Worm (Caenorhabditis elegans): ENCODE results near the gene sre-43.

sre-43 gene

ce11 chrII:13956529-13956928, 12.3 kb downstream of the sre-43 start:
- no peak for TF ChIP-seq fax-1 (tag; optimal IDR thresholded peaks at IDR 0.05)
- peak; percentile 23 for TF ChIP-seq pqm-1 (tag; optimal IDR thresholded peaks at IDR 0.05)
- TF ChIP-seq elt-2 (tag; optimal IDR thresholded peaks at IDR 0.05), result peak; percentile 79

ce11 chrII:13954979-13955378, 13.9 kb downstream of the sre-43 start:
- TF ChIP-seq sox-4 (tag; optimal IDR thresholded peaks at IDR 0.05), result no peak
- TF ChIP-seq fkh-6 (tag; optimal IDR thresholded peaks at IDR 0.05), result no peak
- TF ChIP-seq nhr-11 (tag; optimal IDR thresholded peaks at IDR 0.05), result no peak
- no peak for TF ChIP-seq elt-4 (tag; optimal IDR thresholded peaks at IDR 0.05)
- no peak for TF ChIP-seq ceh-18 (tag; optimal IDR thresholded peaks at IDR 0.05)
- TF ChIP-seq unc-42 (tag; optimal IDR thresholded peaks at IDR 0.05), result no peak
- TF ChIP-seq pha-4 (tag; optimal IDR thresholded peaks at IDR 0.05), result no peak
- no peak for TF ChIP-seq nfya-1 (tag; optimal IDR thresholded peaks at IDR 0.05)
- TF ChIP-seq pax-1 (tag; optimal IDR thresholded peaks at IDR 0.05), result no peak
- no peak for TF ChIP-seq pha-2 (tag; optimal IDR thresholded peaks at IDR 0.05)
- TF ChIP-seq ceh-14 (tag; optimal IDR thresholded peaks at IDR 0.05), result no peak
- no peak for TF ChIP-seq C38D4.7 (GFP tag; optimal IDR thresholded peaks at IDR 0.05)
- no peak for TF ChIP-seq odd-2 (tag; optimal IDR thresholded peaks at IDR 0.05)
- TF ChIP-seq ama-1 (optimal IDR thresholded peaks at IDR 0.05), result no peak

ce11 chrII:13954077-13954476, 14.8 kb downstream of the sre-43 start:
- TF ChIP-seq ceh-30 (tag; optimal IDR thresholded peaks at IDR 0.05), result no peak
- TF ChIP-seq elt-2 (tag; optimal IDR thresholded peaks at IDR 0.05), result peak; percentile 59

ce11 chrII:13951986-13952385, 16.9 kb downstream of the sre-43 start:
- TF ChIP-seq ets-4 (tag; optimal IDR thresholded peaks at IDR 0.05) (no peak), odd-2 (tag; optimal IDR thresholded peaks at IDR 0.05) (no peak), nfya-1 (tag; optimal IDR thresholded peaks at IDR 0.05) (no peak), ceh-48 (tag; optimal IDR thresholded peaks at IDR 0.05) (no peak), fkh-10 (GFP tag; optimal IDR thresholded peaks at IDR 0.05) (no peak), ceh-19 (GFP tag; optimal IDR thresholded peaks at IDR 0.05) (no peak), npax-4 (tag; optimal IDR thresholded peaks at IDR 0.05) (no peak)

ce11 chrII:13949290-13949689, 19.6 kb downstream of the sre-43 start, which contains the start of gene sre-44:
TSS of gene sre-44 (plus strand) at chrII:13949590.
- TF ChIP-seq ceh-24 (tag; optimal IDR thresholded peaks at IDR 0.05) (no peak), ceh-48 (tag; optimal IDR thresholded peaks at IDR 0.05) (no peak), elt-2 (tag; optimal IDR thresholded peaks at IDR 0.05) (peak; percentile 54), eyg-1 (tag; optimal IDR thresholded peaks at IDR 0.05) (no peak)

- no peak for TF ChIP-seq pqm-1 (tag; optimal IDR thresholded peaks at IDR 0.05)
- TF ChIP-seq ceh-14 (tag; optimal IDR thresholded peaks at IDR 0.05), result no peak
These were observed 23.4 kb downstream of the sre-43 start for ce11 chrII:13945527-13945926.

ce11 chrII:13939531-13939930, 29.3 kb downstream of the sre-43 start, which contains the start of gene W07G1.1:
TSS of gene W07G1.1 (minus strand) at chrII:13939631.
- TF ChIP-seq ceh-2 (tag; optimal IDR thresholded peaks at IDR 0.05) (no peak), C38D4.7 (GFP tag; optimal IDR thresholded peaks at IDR 0.05) (no peak), pros-1 (tag; optimal IDR thresholded peaks at IDR 0.05) (no peak), K02D7.2 (tag; optimal IDR thresholded peaks at IDR 0.05) (no peak), pha-4 (tag; optimal IDR thresholded peaks at IDR 0.05) (no peak), ceh-30 (tag; optimal IDR thresholded peaks at IDR 0.05) (no peak), odd-2 (tag; optimal IDR thresholded peaks at IDR 0.05) (no peak), unc-86 (tag; optimal IDR thresholded peaks at IDR 0.05) (no peak), zip-5 (tag; optimal IDR thresholded peaks at IDR 0.05) (no peak), tbx-2 (tag; optimal IDR thresholded peaks at IDR 0.05) (no peak), ceh-31 (tag; optimal IDR thresholded peaks at IDR 0.05) (no peak), ceh-45 (GFP tag; IDR thresholded peaks at IDR 0.05) (no peak), hlh-30 (tag; optimal IDR thresholded peaks at IDR 0.05; ENCODE audit: insufficient read depth) (no peak)

All from whole organism, late embryonic.